Worm (Caenorhabditis elegans): ENCODE results near the gene ced-8.

- TF ChIP-seq pha-4 (tag; optimal IDR thresholded peaks at IDR 0.05): no peak
- no peak for TF ChIP-seq unc-62 (GFP tag; optimal IDR thresholded peaks at IDR 0.05)
- 0 out of 2 replicates have a peak, but pooled peaks have one; percentile 8 for TF ChIP-seq mcd-1 (GFP tag; IDR thresholded peaks at IDR 0.05)
- no peak for TF ChIP-seq ztf-6 (GFP tag; IDR thresholded peaks at IDR 0.05)
These were observed 2.5 kb upstream of the ced-8 start for ce11 chrX:8419252-8419651.

Data from whole organism, young adult.